Worm (Caenorhabditis elegans) whole organism, L1 larva: Measurements from ENCODE around the gene T28D6.3.

Experiments used
- C16A3.4 ChIP-seq: fragments of 150-350 bp; optimal IDR thresholded peaks from 2 replicates; lab custom pipeline; 2014; ENCODE audit warnings: missing biosample characterization, missing genetic modification characterization
- F16B12.6 ChIP-seq: fragments of 150-350 bp; optimal IDR thresholded peaks from 2 replicates; lab custom pipeline; 2014; ENCODE audit warnings: missing biosample characterization, missing genetic modification characterization
- Y116A8C.19 ChIP-seq: sonication (generic microtip); optimal IDR thresholded peaks from 2 replicates; lab custom pipeline; 2016; ENCODE audit warnings: missing compliant biosample characterization, missing genetic modification characterization, borderline replicate concordance
- aha-1 ChIP-seq: fragments of 150-350 bp; optimal IDR thresholded peaks from 2 replicates; lab custom pipeline; 2014; ENCODE audit warnings: missing biosample characterization, missing genetic modification characterization
- alr-1 ChIP-seq: fragments of 200-800 bp; sonication (Bioruptor generic); optimal IDR thresholded peaks from 2 replicates; lab custom pipeline; 2018; ENCODE audit warnings: borderline replicate concordance, mild to moderate bottlenecking, missing genetic modification characterization, missing compliant biosample characterization
- ama-1 ChIP-seq: fragments of 150-350 bp; optimal IDR thresholded peaks from 2 replicates; lab custom pipeline; 2014
- blmp-1 ChIP-seq: fragments of 150-350 bp; optimal IDR thresholded peaks from 2 replicates; lab custom pipeline; 2014; ENCODE audit warnings: missing biosample characterization, missing genetic modification characterization
- ceh-63 ChIP-seq: fragments of 200-800 bp; sonication (Bioruptor generic); optimal IDR thresholded peaks from 2 replicates; lab custom pipeline; 2018; ENCODE audit warnings: mild to moderate bottlenecking, missing genetic modification characterization, missing compliant biosample characterization
- ceh-82 ChIP-seq, 3 experiments: fragments of 150-350 bp in 1 of 3; sonication (generic microtip) in 2 of 3; optimal IDR thresholded peaks; 2 replicates each; lab custom pipeline; 2014 to 2017; ENCODE audit warnings: missing biosample characterization in 3 of 3, missing genetic modification characterization in 3 of 3
- ceh-88 ChIP-seq: fragments of 200-800 bp; sonication (Bioruptor generic); IDR thresholded peaks from 2 replicates; pipeline ENCODE4 v1.3.6; 2022; ENCODE audit warnings: missing genetic modification characterization, missing compliant biosample characterization
- ceh-90 ChIP-seq: sonication (generic microtip); optimal IDR thresholded peaks from 2 replicates; lab custom pipeline; 2016; ENCODE audit warnings: missing genetic modification characterization, missing compliant biosample characterization
- ces-1 ChIP-seq: fragments of 150-350 bp; optimal IDR thresholded peaks from 2 replicates; lab custom pipeline; 2014; ENCODE audit warnings: missing biosample characterization, missing genetic modification reagents, missing genetic modification characterization
- dpl-1 ChIP-seq, 3 experiments: fragments of 150-350 bp in 2 of 3; sonication (generic microtip) in 1 of 3; optimal IDR thresholded peaks; 2 replicates each; lab custom pipeline; 2014 to 2017; ENCODE audit warnings: missing biosample characterization in 3 of 3, missing genetic modification characterization in 3 of 3, missing genetic modification reagents in 3 of 3
- dsc-1 ChIP-seq: sonication (generic microtip); optimal IDR thresholded peaks from 2 replicates; lab custom pipeline; 2016; ENCODE audit warnings: mild to moderate bottlenecking, missing genetic modification characterization, missing compliant biosample characterization
- efl-1 ChIP-seq, 4 experiments: fragments of 150-350 bp; optimal IDR thresholded peaks in 3 of 4; peaks in 1 of 4; 1 replicate in 1 of 4; 2 replicates in 3 of 4; lab custom pipeline; 2014; ENCODE audit warnings: missing biosample characterization in 2 of 4, missing genetic modification characterization in 2 of 4, missing genetic modification reagents in 2 of 4
- efl-3 ChIP-seq: fragments of 200-800 bp; sonication (Bioruptor generic); optimal IDR thresholded peaks from 2 replicates; lab custom pipeline; 2018; ENCODE audit warnings: mild to moderate bottlenecking, missing genetic modification characterization, missing compliant biosample characterization
- egl-13 ChIP-seq: sonication (generic microtip); optimal IDR thresholded peaks from 2 replicates; lab custom pipeline; 2016; ENCODE audit warnings: missing genotype, missing genetic modification reagents, missing genetic modification characterization, missing compliant biosample characterization
- egl-27 ChIP-seq, 2 experiments: fragments of 150-350 bp in 1 of 2; sonication (generic microtip); optimal IDR thresholded peaks; 3 replicates each; lab custom pipeline; 2017 to 2018; ENCODE audit warnings: missing biosample characterization in 2 of 2, missing genetic modification characterization in 2 of 2, missing genetic modification reagents in 2 of 2
- elt-3 ChIP-seq, 6 experiments: fragments of 150-350 bp in 1 of 6; sonication (generic microtip); optimal IDR thresholded peaks; 2 replicates each; lab custom pipeline; 2017 to 2018; ENCODE audit warnings: missing biosample characterization in 6 of 6, missing genetic modification characterization in 6 of 6, inconsistent platforms in 1 of 6
- ets-5 ChIP-seq: fragments of 200-800 bp; sonication (Bioruptor generic); IDR thresholded peaks from 2 replicates; pipeline ENCODE4 v1.3.6; 2022; ENCODE audit warnings: missing genetic modification characterization, missing compliant biosample characterization
- fkh-10 ChIP-seq: sonication (generic microtip); optimal IDR thresholded peaks from 2 replicates; lab custom pipeline; 2017; ENCODE audit warnings: missing biosample characterization, missing genetic modification reagents, missing genetic modification characterization
- fkh-4 ChIP-seq: sonication (generic microtip); optimal IDR thresholded peaks from 2 replicates; lab custom pipeline; 2016; ENCODE audit warnings: missing compliant biosample characterization, missing genetic modification characterization, borderline replicate concordance
- grh-1 ChIP-seq: fragments of 200-800 bp; sonication (Bioruptor generic); IDR thresholded peaks from 2 replicates; pipeline ENCODE4 v1.3.6; 2022; ENCODE audit warnings: missing genetic modification reagents, missing genetic modification characterization, missing compliant biosample characterization
- hlh-4 ChIP-seq: sonication (generic microtip); optimal IDR thresholded peaks from 2 replicates; lab custom pipeline; 2016; ENCODE audit warnings: mild to moderate bottlenecking, missing genetic modification characterization, missing compliant biosample characterization
- irx-1 ChIP-seq: sonication (generic microtip); optimal IDR thresholded peaks from 2 replicates; lab custom pipeline; 2016; ENCODE audit warnings: missing genetic modification characterization, missing compliant biosample characterization
- isw-1 ChIP-seq: fragments of 200-800 bp; sonication (Bioruptor generic); IDR thresholded peaks from 2 replicates; pipeline ENCODE4 v1.3.6; 2022; ENCODE audit warnings: missing genetic modification characterization, missing compliant biosample characterization
- lin-14 ChIP-seq: fragments of 200-800 bp; sonication (Bioruptor generic); optimal IDR thresholded peaks from 2 replicates; lab custom pipeline; 2018; ENCODE audit warnings: mild to moderate bottlenecking, missing genetic modification characterization, moderate library complexity, missing compliant biosample characterization
- lin-15B ChIP-seq: fragments of 150-350 bp; sonication (generic microtip); optimal IDR thresholded peaks from 3 replicates; lab custom pipeline; 2014; ENCODE audit warnings: missing biosample characterization, missing genetic modification characterization
- lin-39 ChIP-seq: fragments of 150-350 bp; optimal IDR thresholded peaks from 2 replicates; lab custom pipeline; 2014; ENCODE audit warnings: missing biosample characterization, missing genetic modification reagents, missing genetic modification characterization
- lsy-2 ChIP-seq, 2 experiments: fragments of 150-350 bp; optimal IDR thresholded peaks; 2 replicates each; lab custom pipeline; 2014; ENCODE audit warnings: missing biosample characterization in 2 of 2, missing genetic modification characterization in 2 of 2
- mab-9 ChIP-seq: fragments of 200-800 bp; sonication (Bioruptor generic); IDR thresholded peaks from 2 replicates; pipeline ENCODE4 v1.3.6; 2022; ENCODE audit warnings: missing genetic modification reagents, missing genetic modification characterization, missing compliant biosample characterization
- mdl-1 ChIP-seq, 2 experiments: fragments of 150-350 bp; optimal IDR thresholded peaks; 2 replicates each; lab custom pipeline; 2014 to 2017; ENCODE audit warnings: missing biosample characterization in 2 of 2, missing genetic modification characterization in 2 of 2, inconsistent platforms in 1 of 2
- mef-2 ChIP-seq: fragments of 150-350 bp; optimal IDR thresholded peaks from 2 replicates; lab custom pipeline; 2014; ENCODE audit warnings: missing biosample characterization, missing genetic modification characterization
- nhr-11 ChIP-seq: fragments of 150-350 bp; optimal IDR thresholded peaks from 2 replicates; lab custom pipeline; 2014; ENCODE audit warnings: missing biosample characterization, missing genetic modification characterization
- nhr-20 ChIP-seq: sonication (generic microtip); optimal IDR thresholded peaks from 2 replicates; lab custom pipeline; 2016; ENCODE audit warnings: mild to moderate bottlenecking, missing genetic modification characterization, missing compliant biosample characterization
- nhr-237 ChIP-seq: fragments of 150-350 bp; optimal IDR thresholded peaks from 2 replicates; lab custom pipeline; 2014; ENCODE audit warnings: missing biosample characterization, missing genetic modification characterization
- nhr-47 ChIP-seq: sonication (generic microtip); optimal IDR thresholded peaks from 2 replicates; lab custom pipeline; 2016; ENCODE audit warnings: mild to moderate bottlenecking, missing genetic modification characterization, moderate library complexity, missing compliant biosample characterization
- nhr-76 ChIP-seq: sonication (generic microtip); optimal IDR thresholded peaks from 2 replicates; lab custom pipeline; 2017; ENCODE audit warnings: missing biosample characterization, missing genetic modification characterization
- nhr-77 ChIP-seq: fragments of 150-350 bp; optimal IDR thresholded peaks from 2 replicates; lab custom pipeline; 2014; ENCODE audit warnings: missing biosample characterization, missing genetic modification characterization
- nhr-85 ChIP-seq: sonication (generic microtip); peaks from one replicate; lab custom pipeline; 2016; ENCODE audit warnings: missing genetic modification characterization, inconsistent platforms, missing compliant biosample characterization
- nhr-90 ChIP-seq: sonication (generic microtip); optimal IDR thresholded peaks from 2 replicates; lab custom pipeline; 2016; ENCODE audit warnings: mild to moderate bottlenecking, missing genetic modification characterization, missing compliant biosample characterization; ENCODE audit not compliant: poor library complexity
- pag-3 ChIP-seq: sonication (generic microtip); optimal IDR thresholded peaks from 2 replicates; lab custom pipeline; 2017; ENCODE audit warnings: missing genetic modification characterization, mild to moderate bottlenecking, missing compliant biosample characterization, antibody characterized with exemption, borderline replicate concordance; ENCODE audit not compliant: insufficient read depth
- pax-3 ChIP-seq: fragments of 200-800 bp; sonication (Bioruptor generic); optimal IDR thresholded peaks from 2 replicates; lab custom pipeline; 2018; ENCODE audit warnings: mild to moderate bottlenecking, missing genetic modification characterization, moderate library complexity, missing compliant biosample characterization
- skn-1 ChIP-seq: fragments of 150-350 bp; optimal IDR thresholded peaks from 2 replicates; lab custom pipeline; 2014; ENCODE audit warnings: missing biosample characterization, missing genetic modification characterization
- snpc-4 ChIP-seq: fragments of 150-350 bp; optimal IDR thresholded peaks from 2 replicates; lab custom pipeline; 2014; ENCODE audit warnings: missing biosample characterization, missing genetic modification characterization
- snu-23 ChIP-seq: sonication (generic microtip); optimal IDR thresholded peaks from 2 replicates; lab custom pipeline; 2016; ENCODE audit warnings: missing genetic modification characterization, missing compliant biosample characterization
- sox-4 ChIP-seq: sonication (generic microtip); optimal IDR thresholded peaks from 2 replicates; lab custom pipeline; 2016; ENCODE audit warnings: missing genetic modification characterization, missing compliant biosample characterization
- sup-37 ChIP-seq: fragments of 200-800 bp; sonication (Bioruptor generic); optimal IDR thresholded peaks from 2 replicates; lab custom pipeline; 2018; ENCODE audit warnings: mild to moderate bottlenecking, missing genetic modification characterization, missing compliant biosample characterization
- swsn-7 ChIP-seq: sonication (generic microtip); optimal IDR thresholded peaks from 2 replicates; lab custom pipeline; 2016; ENCODE audit warnings: missing genetic modification characterization, missing compliant biosample characterization
- tlp-1 ChIP-seq: fragments of 150-350 bp; optimal IDR thresholded peaks from 2 replicates; lab custom pipeline; 2014; ENCODE audit warnings: missing biosample characterization, missing genetic modification characterization
- unc-62 ChIP-seq: fragments of 150-350 bp; optimal IDR thresholded peaks from 2 replicates; lab custom pipeline; 2014; ENCODE audit warnings: missing biosample characterization, missing genetic modification reagents, missing genetic modification characterization
- unc-98 ChIP-seq: fragments of 200-800 bp; sonication (Bioruptor generic); IDR thresholded peaks from 2 replicates; pipeline ENCODE4 v1.3.6; 2022; ENCODE audit warnings: missing genetic modification characterization, missing compliant biosample characterization
- zag-1 ChIP-seq: fragments of 150-350 bp; optimal IDR thresholded peaks from 2 replicates; lab custom pipeline; 2014; ENCODE audit warnings: missing biosample characterization, missing genetic modification characterization

Gene T28D6.3

DNA sequence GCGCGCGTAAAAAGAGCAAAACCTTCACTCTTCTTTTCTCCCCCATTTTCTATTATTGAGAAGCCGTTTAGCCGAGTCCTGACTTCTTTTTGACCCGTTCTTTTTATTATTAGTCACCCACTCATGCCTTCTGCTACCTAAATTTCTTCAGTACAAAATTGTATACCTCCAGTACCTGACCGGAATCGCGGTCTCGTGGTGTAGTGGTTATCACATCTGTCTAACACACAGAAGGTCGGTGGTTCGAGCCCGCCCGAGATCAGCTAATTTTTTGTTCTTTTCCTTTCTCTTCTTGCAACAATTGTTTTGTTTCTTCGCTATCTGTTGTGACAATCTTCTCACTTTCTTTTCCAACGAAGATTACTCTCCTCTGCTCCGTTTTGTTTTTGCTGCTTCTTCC, 13.7 kb upstream of the T28D6.3 start (continued):
- no peak for TF ChIP-seq fkh-4 (tag; lab: Kevin White, UChicago)
- no peak for TF ChIP-seq nhr-11 (tag; lab: Kevin White, UChicago)
- no peak for TF ChIP-seq ceh-90 (tag; lab: Kevin White, UChicago)
- TF ChIP-seq ama-1 (lab: Kevin White, UChicago): no peak
- TF ChIP-seq nhr-47 (tag; lab: Kevin White, UChicago): peak; percentile 37
- TF ChIP-seq mdl-1 (tag; optimal IDR thresholded peaks at IDR 0.05; lab: Kevin White, UChicago): no peak
- TF ChIP-seq alr-1: no peak
- no peak for TF ChIP-seq mab-9 (GFP tag; lab: Robert Waterston, UW)
- no peak for TF ChIP-seq tlp-1 (tag; lab: Kevin White, UChicago)
- TF ChIP-seq pag-3: no peak
- TF ChIP-seq unc-98 (GFP tag; lab: Robert Waterston, UW): no peak
- no peak for TF ChIP-seq hlh-4 (tag; lab: Kevin White, UChicago)
- TF ChIP-seq efl-3 (GFP tag; lab: Kevin White, UChicago): no peak
- no peak for TF ChIP-seq nhr-237 (tag; lab: Kevin White, UChicago)
- TF ChIP-seq lsy-2 (tag; optimal IDR thresholded peaks at IDR 0.05; lab: Kevin White, UChicago): peak; percentile 14 to 42
- peak; percentile 52 for TF ChIP-seq snu-23
- TF ChIP-seq blmp-1 (tag; lab: Kevin White, UChicago): no peak
- TF ChIP-seq lin-14 (GFP tag; lab: Kevin White, UChicago): peak; percentile 23
- no peak for TF ChIP-seq isw-1
- TF ChIP-seq pax-3 (tag; lab: Kevin White, UChicago): no peak
- TF ChIP-seq sup-37 (GFP tag; lab: Kevin White, UChicago): no peak
- TF ChIP-seq egl-27 (tag; optimal IDR thresholded peaks at IDR 0.05; lab: Kevin White, UChicago): no peak
- TF ChIP-seq nhr-85 (tag; lab: Kevin White, UChicago): no peak
- no peak for TF ChIP-seq lin-39
- TF ChIP-seq irx-1 (tag; lab: Kevin White, UChicago): no peak
- TF ChIP-seq sox-4: no peak
- TF ChIP-seq lin-15B: no peak
- no peak for TF ChIP-seq Y116A8C.19
- no peak for TF ChIP-seq mef-2
- no peak for TF ChIP-seq swsn-7
- no peak for TF ChIP-seq snpc-4 (tag; lab: Kevin White, UChicago)
- TF ChIP-seq grh-1: no peak
- no peak for TF ChIP-seq ceh-88 (GFP tag; lab: Robert Waterston, UW)
- peak; percentile 31 for TF ChIP-seq nhr-90 (tag; lab: Kevin White, UChicago)
- TF ChIP-seq elt-3 (tag; optimal IDR thresholded peaks at IDR 0.05; lab: Kevin White, UChicago): peak in 1 of 6 experiments; percentile 15
- TF ChIP-seq nhr-77 (tag; lab: Kevin White, UChicago): no peak
- no peak for TF ChIP-seq skn-1 (tag; lab: Kevin White, UChicago)
- TF ChIP-seq F16B12.6 (tag; lab: Kevin White, UChicago): no peak
- TF ChIP-seq ceh-82 (tag; optimal IDR thresholded peaks at IDR 0.05; lab: Kevin White, UChicago): no peak
- peak in 1 of 3 experiments; percentile 7 for TF ChIP-seq dpl-1 (GFP tag; optimal IDR thresholded peaks at IDR 0.05; lab: Kevin White, UChicago)
- no peak for TF ChIP-seq dsc-1 (tag; lab: Kevin White, UChicago)
- TF ChIP-seq unc-62: no peak
- TF ChIP-seq C16A3.4 (tag; lab: Kevin White, UChicago): peak; percentile 41
- TF ChIP-seq efl-1 (optimal IDR thresholded peaks at IDR 0.05; lab: Kevin White, UChicago): peak in 1 of 2 experiments; percentile 13
- TF ChIP-seq efl-1 (GFP tag; optimal IDR thresholded peaks at IDR 0.05 in 1 of 2; lab: Kevin White, UChicago): peak; percentile 16 to 84
- no peak for TF ChIP-seq fkh-10 (GFP tag; lab: Kevin White, UChicago)
- no peak for TF ChIP-seq ceh-63
- TF ChIP-seq zag-1 (tag; lab: Kevin White, UChicago): no peak
- peak; percentile 34 for TF ChIP-seq nhr-20 (tag; lab: Kevin White, UChicago)
- TF ChIP-seq ets-5: no peak
- TF ChIP-seq aha-1: no peak
- TF ChIP-seq nhr-76 (tag; lab: Kevin White, UChicago): no peak
- TF ChIP-seq ces-1 (GFP tag; lab: Kevin White, UChicago): no peak
- no peak for TF ChIP-seq egl-13 (tag; lab: Kevin White, UChicago)
